Fruit fly (Drosophila melanogaster) whole organism, wandering third instar larva: ENCODE data around the gene ssp.

Source experiments
- Abd-B ChIP-seq: fragments of >200 bp; optimal IDR thresholded peaks from 2 replicates; lab custom pipeline; 2017; ENCODE audit warnings: missing biosample characterization, missing genetic modification characterization
- CG32264 ChIP-seq: fragments of 200-800 bp; sonication (Bioruptor generic); optimal IDR thresholded peaks from 2 replicates; lab custom pipeline; 2016; ENCODE audit warnings: missing biosample characterization, missing genetic modification characterization
- CG9705 ChIP-seq: fragments of 200-800 bp; sonication (Bioruptor generic); optimal IDR thresholded peaks from 2 replicates; lab custom pipeline; 2018; ENCODE audit warnings: missing biosample characterization, mild to moderate bottlenecking, missing genetic modification characterization
- CrebA ChIP-seq: fragments of 200-800 bp; sonication (Bioruptor generic); optimal IDR thresholded peaks from 2 replicates; lab custom pipeline; 2016; ENCODE audit warnings: missing biosample characterization, mild to moderate bottlenecking, missing genetic modification characterization, borderline replicate concordance
- Dfd ChIP-seq: fragments of >200 bp; optimal IDR thresholded peaks from 2 replicates; lab custom pipeline; 2017; ENCODE audit warnings: missing biosample characterization, missing genetic modification characterization
- Dif ChIP-seq: fragments of 200-275, 200-300 bp; sonication (Bioruptor generic); optimal IDR thresholded peaks from 2 replicates; lab custom pipeline; 2018; ENCODE audit warnings: missing biosample characterization, missing genetic modification characterization; ENCODE audit not compliant: partially characterized antibody
- GATAd ChIP-seq: sonication (Bioruptor generic); optimal IDR thresholded peaks from 2 replicates; lab custom pipeline; 2016; ENCODE audit warnings: missing biosample characterization, missing genetic modification characterization
- HLH106 ChIP-seq: fragments of 200-800 bp; optimal IDR thresholded peaks from 3 replicates; lab custom pipeline; 2019; ENCODE audit warnings: missing biosample characterization, mild to moderate bottlenecking, missing genetic modification characterization, moderate library complexity
- Hnf4 ChIP-seq: fragments of 200-800 bp; sonication (Bioruptor generic); optimal IDR thresholded peaks from 2 replicates; lab custom pipeline; 2016; ENCODE audit warnings: missing biosample characterization, mild to moderate bottlenecking, missing genetic modification characterization
- Hr78 ChIP-seq: fragments of >200 bp; optimal IDR thresholded peaks from 2 replicates; lab custom pipeline; 2017; ENCODE audit warnings: missing biosample characterization, missing genetic modification characterization
- Hr83 ChIP-seq: fragments of 200-300 bp; sonication (Bioruptor generic); optimal IDR thresholded peaks from 2 replicates; lab custom pipeline; 2016; ENCODE audit warnings: missing biosample characterization, mild to moderate bottlenecking, missing genetic modification characterization, moderate library complexity; ENCODE audit not compliant: poor library complexity, severe bottlenecking
- Jra ChIP-seq: sonication (Bioruptor generic); optimal IDR thresholded peaks from 2 replicates; lab custom pipeline; 2016; ENCODE audit warnings: missing biosample characterization, missing genetic modification characterization
- Myc ChIP-seq: fragments of >200 bp; optimal IDR thresholded peaks from 2 replicates; lab custom pipeline; 2017
- N ChIP-seq: fragments of >200 bp; optimal IDR thresholded peaks from 2 replicates; lab custom pipeline; 2018; ENCODE audit warnings: missing biosample characterization, missing external identifiers, missing genetic modification characterization
- OdsH ChIP-seq: fragments of 200-800 bp; sonication (Bioruptor generic); optimal IDR thresholded peaks from 2 replicates; lab custom pipeline; 2016; ENCODE audit warnings: missing biosample characterization, mild to moderate bottlenecking, missing genetic modification characterization
- Rel ChIP-seq, 2 experiments: fragments of 200-800 bp; sonication (Bioruptor generic) in 1 of 2; optimal IDR thresholded peaks; 2 replicates in 1 of 2; 3 replicates in 1 of 2; lab custom pipeline; 2016 to 2019; ENCODE audit warnings: mild to moderate bottlenecking in 2 of 2, missing biosample characterization in 2 of 2, missing genetic modification characterization in 2 of 2, moderate library complexity in 1 of 2
- Sp1 ChIP-seq: fragments of 200-800 bp; sonication (Bioruptor generic); optimal IDR thresholded peaks from 3 replicates; lab custom pipeline; 2019; ENCODE audit warnings: missing biosample characterization, mild to moderate bottlenecking, missing genetic modification characterization, moderate library complexity
- Vsx2 ChIP-seq: fragments of 200-300, 225-300 bp; sonication (Bioruptor generic); optimal IDR thresholded peaks from 2 replicates; lab custom pipeline; 2018; ENCODE audit warnings: missing biosample characterization, missing genetic modification characterization; ENCODE audit not compliant: partially characterized antibody
- br ChIP-seq: fragments of 200-800 bp; sonication (Bioruptor generic); optimal IDR thresholded peaks from 2 replicates; lab custom pipeline; 2016; ENCODE audit warnings: missing biosample characterization, missing genetic modification characterization
- brk ChIP-seq: fragments of 200-800 bp; sonication (Bioruptor generic); optimal IDR thresholded peaks from 2 replicates; lab custom pipeline; 2016; ENCODE audit warnings: missing biosample characterization, mild to moderate bottlenecking, missing genetic modification characterization
- dl ChIP-seq, 2 experiments: fragments of 175-275, 200-275 bp in 1 of 2; fragments of 200-275 bp in 1 of 2; sonication (Bioruptor generic); optimal IDR thresholded peaks; lab custom pipeline; 2018; ENCODE audit warnings: mild to moderate bottlenecking in 2 of 2, missing biosample characterization in 2 of 2, missing genetic modification characterization in 2 of 2, moderate library complexity in 2 of 2; ENCODE audit not compliant: partially characterized antibody in 2 of 2, insufficient read depth in 1 of 2
- dmrt93B ChIP-seq: fragments of 200-800 bp; sonication (Bioruptor generic); optimal IDR thresholded peaks from 2 replicates; lab custom pipeline; 2018; ENCODE audit warnings: missing biosample characterization, mild to moderate bottlenecking, missing genetic modification characterization
- dsf ChIP-seq: sonication (Bioruptor generic); optimal IDR thresholded peaks from 2 replicates; lab custom pipeline; 2016; ENCODE audit warnings: missing biosample characterization, missing genetic modification characterization, borderline replicate concordance
- ey ChIP-seq: fragments of 200-800 bp; sonication (Bioruptor generic); optimal IDR thresholded peaks from 2 replicates; lab custom pipeline; 2016; ENCODE audit warnings: missing biosample characterization, missing genetic modification characterization
- foxo ChIP-seq, 2 experiments: fragments of 200-800 bp; sonication (Bioruptor generic); optimal IDR thresholded peaks; 2 replicates in 1 of 2; 3 replicates in 1 of 2; lab custom pipeline; 2016 to 2017; ENCODE audit warnings: missing biosample characterization in 2 of 2, missing genetic modification characterization in 2 of 2
- fru ChIP-seq: fragments of 200-800 bp; sonication (Bioruptor generic); optimal IDR thresholded peaks from 3 replicates; lab custom pipeline; 2016; ENCODE audit warnings: missing biosample characterization, mild to moderate bottlenecking, missing genetic modification characterization
- h ChIP-seq: fragments of 200-800 bp; sonication (Bioruptor generic); optimal IDR thresholded peaks from 3 replicates; lab custom pipeline; 2016; ENCODE audit warnings: missing biosample characterization, mild to moderate bottlenecking, missing genetic modification characterization
- jim ChIP-seq: fragments of 175-275, 200-325 bp; sonication (Bioruptor generic); optimal IDR thresholded peaks from 2 replicates; lab custom pipeline; 2016; ENCODE audit warnings: missing biosample characterization, mild to moderate bottlenecking, missing genetic modification characterization
- lola ChIP-seq: fragments of >200 bp; optimal IDR thresholded peaks from 2 replicates; lab custom pipeline; 2017; ENCODE audit warnings: missing biosample characterization, missing genetic modification characterization
- pan ChIP-seq: fragments of >200 bp; optimal IDR thresholded peaks from 2 replicates; lab custom pipeline; 2017
- psq ChIP-seq: fragments of 200-800 bp; sonication (Bioruptor generic); optimal IDR thresholded peaks from 3 replicates; lab custom pipeline; 2017; ENCODE audit warnings: missing biosample characterization, mild to moderate bottlenecking, missing genetic modification characterization, moderate library complexity
- rgr ChIP-seq: fragments of 200-800 bp; sonication (Bioruptor generic); optimal IDR thresholded peaks from 3 replicates; lab custom pipeline; 2016; ENCODE audit warnings: missing biosample characterization, mild to moderate bottlenecking, missing genetic modification characterization
- sv ChIP-seq: fragments of 200-800 bp; sonication (Bioruptor generic); optimal IDR thresholded peaks from 3 replicates; lab custom pipeline; 2016; ENCODE audit warnings: missing biosample characterization, missing genetic modification characterization
- tai ChIP-seq: sonication (Bioruptor generic); optimal IDR thresholded peaks from 2 replicates; lab custom pipeline; 2016; ENCODE audit warnings: missing biosample characterization, missing genetic modification characterization
- woc ChIP-seq: sonication (Bioruptor generic); optimal IDR thresholded peaks from 2 replicates; lab custom pipeline; 2016; ENCODE audit warnings: missing biosample characterization, mild to moderate bottlenecking, missing genetic modification characterization

ssp gene

dm6 chr3L:12078551-12079318 is 39.3 kb upstream of the ssp start:
- TF ChIP-seq pan (lab: Kevin White, UChicago) (no peak), dl (GFP tag; optimal IDR thresholded peaks at IDR 0.05; lab: Kevin White, UChicago; ENCODE audit: insufficient read depth in 1 of 2, partially characterized antibody in 2 of 2) (no peak), Hr78 (no peak), Vsx2 (GFP tag; lab: Kevin White, UChicago) (no peak), dmrt93B (GFP tag; lab: Kevin White, UChicago) (no peak), N (GFP tag; lab: Kevin White, UChicago) (no peak)

- no peak for TF ChIP-seq dsf
- TF ChIP-seq rgr (GFP tag; lab: Kevin White, UChicago), result no peak
- no peak for TF ChIP-seq Rel (GFP tag; optimal IDR thresholded peaks at IDR 0.05; lab: Kevin White, UChicago)
- TF ChIP-seq Rel (tag; optimal IDR thresholded peaks at IDR 0.05; lab: Kevin White, UChicago), result peak; percentile 80
- no peak for TF ChIP-seq Vsx2 (GFP tag; lab: Kevin White, UChicago)
- no peak for TF ChIP-seq br (GFP tag; lab: Kevin White, UChicago)
- TF ChIP-seq CrebA, result peak; percentile 8
- TF ChIP-seq brk (GFP tag; lab: Kevin White, UChicago), result no peak
- peak; percentile 47 for TF ChIP-seq psq (GFP tag; lab: Kevin White, UChicago)
- peak; percentile 25 for TF ChIP-seq CG9705 (GFP tag; lab: Kevin White, UChicago)
- TF ChIP-seq h (GFP tag; lab: Kevin White, UChicago), result peak; percentile 10
- peak; percentile 18 for TF ChIP-seq fru (GFP tag; lab: Kevin White, UChicago)
- TF ChIP-seq Sp1, result peak; percentile 9
Observed at dm6 chr3L:12079319-12079933, 38.6 kb upstream of the ssp start.

- no peak for TF ChIP-seq Jra (GFP tag; lab: Kevin White, UChicago)
- no peak for TF ChIP-seq br (GFP tag; lab: Kevin White, UChicago)
- TF ChIP-seq Hr78, result no peak
- no peak for TF ChIP-seq sv
- no peak for TF ChIP-seq Abd-B (GFP tag; lab: Kevin White, UChicago)
- no peak for TF ChIP-seq Dfd
- TF ChIP-seq ey (GFP tag; lab: Kevin White, UChicago), result no peak
- TF ChIP-seq fru (GFP tag; lab: Kevin White, UChicago), result peak; percentile 10
- no peak for TF ChIP-seq Myc (lab: Kevin White, UChicago)
- no peak for TF ChIP-seq Dif (GFP tag; lab: Kevin White, UChicago)
- no peak for TF ChIP-seq psq (GFP tag; lab: Kevin White, UChicago)
- no peak for TF ChIP-seq HLH106
- no peak for TF ChIP-seq pan (lab: Kevin White, UChicago)
- peak; percentile 15 for TF ChIP-seq tai (GFP tag; lab: Kevin White, UChicago)
- TF ChIP-seq CG9705 (GFP tag; lab: Kevin White, UChicago), result no peak
- peak; percentile 63 for TF ChIP-seq rgr (GFP tag; lab: Kevin White, UChicago)
- TF ChIP-seq h (GFP tag; lab: Kevin White, UChicago), result peak; percentile 5
- no peak for TF ChIP-seq lola (GFP tag; lab: Kevin White, UChicago)
- TF ChIP-seq jim (GFP tag; lab: Kevin White, UChicago), result no peak
- peak in 1 of 2 experiments; percentile 18 for TF ChIP-seq foxo (GFP tag; optimal IDR thresholded peaks at IDR 0.05; lab: Kevin White, UChicago)
- TF ChIP-seq CG32264 (GFP tag; lab: Kevin White, UChicago), result no peak
- TF ChIP-seq woc (GFP tag; lab: Kevin White, UChicago), result no peak
- no peak for TF ChIP-seq brk (GFP tag; lab: Kevin White, UChicago)
- TF ChIP-seq CrebA, result no peak
- no peak for TF ChIP-seq GATAd (GFP tag; lab: Kevin White, UChicago)
- TF ChIP-seq Hr83, result peak; percentile 64
- no peak for TF ChIP-seq Rel (GFP tag; optimal IDR thresholded peaks at IDR 0.05; lab: Kevin White, UChicago)
- no peak for TF ChIP-seq Rel (tag; optimal IDR thresholded peaks at IDR 0.05; lab: Kevin White, UChicago)
- no peak for TF ChIP-seq dl (GFP tag; optimal IDR thresholded peaks at IDR 0.05; lab: Kevin White, UChicago; ENCODE audit: insufficient read depth in 1 of 2, partially characterized antibody in 2 of 2)
- TF ChIP-seq OdsH (GFP tag; lab: Kevin White, UChicago), result peak; percentile 7
- no peak for TF ChIP-seq Vsx2 (GFP tag; lab: Kevin White, UChicago)
- TF ChIP-seq Hnf4 (GFP tag; lab: Kevin White, UChicago), result peak; percentile 12
- TF ChIP-seq Sp1, result no peak
Observed at dm6 chr3L:12080423-12080822, 37.6 kb upstream of the ssp start.
